Worm (Caenorhabditis elegans) whole organism, L4 larva: ENCODE data around the gene wdr-62.

ENCODE experiments used
- R02D3.7 ChIP-seq: fragments of 150-350 bp; sonication (generic microtip); optimal IDR thresholded peaks from 3 replicates; lab custom pipeline; 2014; ENCODE audit warnings: missing biosample characterization, missing genetic modification characterization
- Y48G9A.11 ChIP-seq: fragments of 200-800 bp; sonication (Bioruptor generic); IDR thresholded peaks from 2 replicates; pipeline ENCODE4 v1.3.6; 2022; ENCODE audit warnings: missing genetic modification reagents, missing genetic modification characterization, missing compliant biosample characterization
- Y75B8A.6 ChIP-seq: fragments of 200-800 bp; sonication (Bioruptor generic); IDR thresholded peaks from 2 replicates; pipeline ENCODE4 v1.3.6; 2022; ENCODE audit warnings: missing genetic modification reagents, missing genetic modification characterization, missing compliant biosample characterization
- ceh-82 ChIP-seq: sonication (generic microtip); optimal IDR thresholded peaks from 2 replicates; lab custom pipeline; 2017; ENCODE audit warnings: missing biosample characterization, missing genetic modification characterization
- egl-27 ChIP-seq: sonication (generic microtip); optimal IDR thresholded peaks from 3 replicates; lab custom pipeline; 2017; ENCODE audit warnings: missing biosample characterization, missing genetic modification reagents, missing genetic modification characterization
- fos-1 ChIP-seq: fragments of 150-350 bp; optimal IDR thresholded peaks from 2 replicates; lab custom pipeline; 2014; ENCODE audit warnings: missing biosample characterization, missing genetic modification characterization
- hif-1 ChIP-seq, 2 experiments: sonication (generic microtip); optimal IDR thresholded peaks; 2 replicates each; lab custom pipeline; 2016 to 2017; ENCODE audit warnings: missing compliant biosample characterization in 2 of 2, missing genetic modification characterization in 2 of 2, missing genetic modification reagents in 2 of 2, missing genotype in 2 of 2, mild to moderate bottlenecking in 1 of 2
- lsy-2 ChIP-seq, 2 experiments: fragments of 150-350 bp in 1 of 2; sonication (generic microtip) in 1 of 2; optimal IDR thresholded peaks; 2 replicates each; lab custom pipeline; 2014 to 2017; ENCODE audit warnings: missing biosample characterization in 2 of 2, missing genetic modification characterization in 2 of 2
- mes-2 ChIP-seq: sonication (generic microtip); optimal IDR thresholded peaks from 2 replicates; lab custom pipeline; 2016; ENCODE audit warnings: missing genotype, mild to moderate bottlenecking, missing genetic modification characterization, missing compliant biosample characterization; ENCODE audit not compliant: poor library complexity, severe bottlenecking
- nhr-77 ChIP-seq: fragments of 150-350 bp; optimal IDR thresholded peaks from 2 replicates; lab custom pipeline; 2014; ENCODE audit warnings: missing biosample characterization, missing genetic modification characterization
- pha-4 ChIP-seq, 2 experiments: fragments of 150-350 bp in 1 of 2; fragments of 200-800 bp in 1 of 2; sonication (Bioruptor generic) in 1 of 2; IDR thresholded peaks in 1 of 2; optimal IDR thresholded peaks in 1 of 2; 2 replicates each; pipeline versions ENCODE4 v1.3.6 to Lab custom; 2014 to 2022; ENCODE audit warnings: missing genetic modification characterization in 2 of 2, missing genetic modification reagents in 2 of 2, missing biosample characterization in 1 of 2, missing compliant biosample characterization in 1 of 2
- unc-62 ChIP-seq, 3 experiments: fragments of 150-350 bp in 1 of 3; sonication (generic microtip); optimal IDR thresholded peaks in 2 of 3; peaks in 1 of 3; 1 replicate in 1 of 3; 2 replicates in 2 of 3; lab custom pipeline; 2014 to 2017; ENCODE audit warnings: missing biosample characterization in 3 of 3, missing genetic modification characterization in 3 of 3, missing genetic modification reagents in 3 of 3, missing genotype in 1 of 3
- zag-1 ChIP-seq: fragments of 150-350 bp; optimal IDR thresholded peaks from 2 replicates; lab custom pipeline; 2014; ENCODE audit warnings: missing biosample characterization, missing genetic modification characterization

- TF ChIP-seq Y48G9A.11 (GFP tag; lab: Robert Waterston, UW) (no peak), fos-1 (tag; lab: Kevin White, UChicago) (no peak), pha-4 (GFP tag; IDR thresholded peaks at IDR 0.05; lab: Robert Waterston, UW) (no peak), pha-4 (tag; optimal IDR thresholded peaks at IDR 0.05; lab: Kevin White, UChicago) (no peak), lsy-2 (tag; optimal IDR thresholded peaks at IDR 0.05; lab: Kevin White, UChicago) (no peak), Y75B8A.6 (GFP tag; lab: Robert Waterston, UW) (no peak), nhr-77 (tag; lab: Kevin White, UChicago) (no peak), zag-1 (tag; lab: Kevin White, UChicago) (no peak), egl-27 (no peak), unc-62 (GFP tag; optimal IDR thresholded peaks at IDR 0.05 in 1 of 2; lab: Kevin White, UChicago) (no peak), unc-62 (tag; optimal IDR thresholded peaks at IDR 0.05; lab: Kevin White, UChicago) (no peak), ceh-82 (tag; lab: Kevin White, UChicago) (no peak), mes-2 (tag; lab: Kevin White, UChicago) (no peak), R02D3.7 (tag; lab: Kevin White, UChicago) (no peak), hif-1 (tag; optimal IDR thresholded peaks at IDR 0.05; lab: Kevin White, UChicago) (no peak)
Measured at ce11 chrV:9406890-9407289, 37.0 kb upstream of the wdr-62 start.
